Worm (Caenorhabditis elegans): ENCODE results near the gene F31F7.1.

Gene F31F7.1

DNA sequence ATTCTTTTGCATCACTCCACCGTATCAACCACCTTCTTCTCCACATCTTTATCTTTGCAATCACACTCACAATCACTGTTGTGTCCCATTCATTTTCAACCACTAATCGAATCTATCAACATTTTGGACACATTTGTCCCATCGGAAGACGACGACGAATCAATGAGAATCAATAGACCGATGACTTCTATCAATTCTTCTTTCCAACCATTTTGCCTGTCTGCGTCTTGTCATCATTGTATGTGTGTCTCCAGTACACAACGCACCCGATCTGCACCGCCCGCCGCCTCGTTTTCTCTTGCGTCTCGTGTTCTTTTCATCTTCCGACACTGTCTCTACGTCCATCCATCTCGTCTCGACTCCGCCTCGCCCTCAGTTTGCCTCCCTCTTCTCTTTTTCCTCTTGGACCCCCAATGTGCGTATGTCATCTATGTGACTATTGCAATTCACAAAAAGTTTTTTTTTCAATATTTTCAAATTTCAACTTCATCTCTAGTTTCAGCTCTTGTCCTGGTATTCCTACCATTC is 29.7 kb upstream of the F31F7.1 start, which contains the start of gene dmd-7 (continued):
- TF ChIP-seq efl-1 (GFP tag; optimal IDR thresholded peaks at IDR 0.05) = no peak
- peak; percentile 79 for TF ChIP-seq C06A6.2 (GFP tag; conservative IDR thresholded peaks at IDR 0.05)
- peak; percentile 76 for TF ChIP-seq K11D2.4 (GFP tag; IDR thresholded peaks at IDR 0.05)
- peak; percentile 71 for TF ChIP-seq unc-62 (GFP tag; optimal IDR thresholded peaks at IDR 0.05)
- TF ChIP-seq nhr-179 (tag; optimal IDR thresholded peaks at IDR 0.05) = no peak
- no peak for TF ChIP-seq egl-18 (GFP tag; IDR thresholded peaks at IDR 0.05)
- TF ChIP-seq B0019.2 (GFP tag; conservative IDR thresholded peaks at IDR 0.05) = no peak
- TF ChIP-seq ama-1 (optimal IDR thresholded peaks at IDR 0.05) = no peak
- TF ChIP-seq ama-1 (GFP tag; optimal IDR thresholded peaks at IDR 0.05) = no peak
- no peak for TF ChIP-seq ceh-40 (GFP tag; IDR thresholded peaks at IDR 0.05)
- no peak for TF ChIP-seq dpl-1 (GFP tag; optimal IDR thresholded peaks at IDR 0.05)
- 0 out of 2 replicates have a peak, but pooled peaks have one; percentile 15 for TF ChIP-seq Y53G8AR.9 (GFP tag; conservative IDR thresholded peaks at IDR 0.05)
- no peak for TF ChIP-seq rpc-1 (optimal IDR thresholded peaks at IDR 0.05)
- TF ChIP-seq rpc-1 (tag; optimal IDR thresholded peaks at IDR 0.05) = no peak
- no peak for TF ChIP-seq ccch-3 (GFP tag; optimal IDR thresholded peaks at IDR 0.05)
- TF ChIP-seq lin-35 (GFP tag; optimal IDR thresholded peaks at IDR 0.05) = peak in 1 of 3 experiments; percentile 59
- TF ChIP-seq mes-4 (tag; optimal IDR thresholded peaks at IDR 0.05) = no peak
- no peak for TF ChIP-seq C17E4.6 (GFP tag; IDR thresholded peaks at IDR 0.05)
- TF ChIP-seq dox-1 (GFP tag; IDR thresholded peaks at IDR 0.05) = peak; percentile 67
- TF ChIP-seq lin-40 (tag; optimal IDR thresholded peaks at IDR 0.05) = peak; percentile 87
- no peak for TF ChIP-seq F39B2.1 (GFP tag; IDR thresholded peaks at IDR 0.05)
- TF ChIP-seq athp-1 (tag; optimal IDR thresholded peaks at IDR 0.05) = no peak
- no peak for TF ChIP-seq madf-3 (GFP tag; IDR thresholded peaks at IDR 0.05)
- TF ChIP-seq F37B4.10 (GFP tag; IDR thresholded peaks at IDR 0.05) = no peak
- TF ChIP-seq Y53F4B.3 (GFP tag; IDR thresholded peaks at IDR 0.05) = no peak
- TF ChIP-seq attf-6 (GFP tag; IDR thresholded peaks at IDR 0.05) = no peak
- TF ChIP-seq hmg-1.2 (GFP tag; IDR thresholded peaks at IDR 0.05) = peak; percentile 57; the same call in 1 of the 2 replicates
- TF ChIP-seq mxl-1 (tag; optimal IDR thresholded peaks at IDR 0.05) = no peak
- TF ChIP-seq ztf-6 (GFP tag; IDR thresholded peaks at IDR 0.05) = no peak
- peak; percentile 56 for TF ChIP-seq tbp1 (GFP tag; optimal IDR thresholded peaks at IDR 0.05)
- TF ChIP-seq T07F8.4 (tag; optimal IDR thresholded peaks at IDR 0.05) = no peak
- 0 out of 2 replicates have a peak, but pooled peaks have one; percentile 67 for TF ChIP-seq nfyb-1 (GFP tag; IDR thresholded peaks at IDR 0.05)
- no peak for TF ChIP-seq cebp-1 (GFP tag; IDR thresholded peaks at IDR 0.05)
- TF ChIP-seq cebp-1 (tag; optimal IDR thresholded peaks at IDR 0.05) = peak; percentile 79
- no peak for TF ChIP-seq let-526 (GFP tag; IDR thresholded peaks at IDR 0.05)
- TF ChIP-seq F57C9.4 (tag; optimal IDR thresholded peaks at IDR 0.05) = no peak
- no peak for TF ChIP-seq ztf-28 (GFP tag; IDR thresholded peaks at IDR 0.05)
- no peak for TF ChIP-seq F33H1.4 (GFP tag; IDR thresholded peaks at IDR 0.05)
- no peak for TF ChIP-seq pha-4 (tag; optimal IDR thresholded peaks at IDR 0.05)
- TF ChIP-seq die-1 (tag; optimal IDR thresholded peaks at IDR 0.05) = peak; percentile 72
- TF ChIP-seq lin-54 (GFP tag; optimal IDR thresholded peaks at IDR 0.05) = peak; percentile 34
- peak; percentile 66 for TF ChIP-seq ceh-27 (GFP tag; optimal IDR thresholded peaks at IDR 0.05)
- TF ChIP-seq sptf-2 (GFP tag; optimal IDR thresholded peaks at IDR 0.05) = no peak
- peak; percentile 27 for TF ChIP-seq B0035.1 (tag; optimal IDR thresholded peaks at IDR 0.05)
- TF ChIP-seq K12H6.12 (tag; optimal IDR thresholded peaks at IDR 0.05) = peak; percentile 65
- no peak for TF ChIP-seq repo-1 (tag; optimal IDR thresholded peaks at IDR 0.05)
- no peak for TF ChIP-seq snpc-4 (GFP tag; optimal IDR thresholded peaks at IDR 0.05)
- TF ChIP-seq snpc-4 (tag; optimal IDR thresholded peaks at IDR 0.05) = peak in 2 of 4 experiments; percentile 18 to 47
- no peak for TF ChIP-seq F49E8.2 (tag; optimal IDR thresholded peaks at IDR 0.05; ENCODE audit: insufficient read depth)
- TF ChIP-seq lin-26 (GFP tag; IDR thresholded peaks at IDR 0.05) = 0 out of 2 replicates have a peak, but pooled peaks have one; percentile 28
- no peak for TF ChIP-seq hlh-26 (GFP tag; conservative IDR thresholded peaks at IDR 0.05)

Data from whole organism, young adult.